Worm (Caenorhabditis elegans): ENCODE data around the gene Y22D7AL.15.

Gene Y22D7AL.15

DNA sequence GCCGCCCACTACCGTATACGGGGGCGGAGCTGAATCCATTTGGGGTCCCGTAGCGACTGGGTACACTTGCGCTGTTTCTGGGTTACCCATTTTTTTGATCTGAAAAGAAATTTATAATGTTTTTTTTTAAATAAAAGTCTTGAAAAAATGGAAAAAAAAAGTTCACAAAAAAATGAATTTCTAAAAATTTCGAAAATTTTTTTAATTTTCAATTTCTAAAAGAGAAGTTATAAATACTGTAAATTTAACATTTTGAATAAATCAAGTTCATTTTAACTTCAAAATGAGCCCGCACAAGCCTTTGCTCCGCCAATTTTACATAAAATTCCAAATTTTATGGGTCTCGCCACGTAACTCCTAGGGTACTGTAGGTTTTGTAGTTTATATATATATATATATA is at the start of gene Y22D7AL.15:
Gene Y22D7AL.15, minus strand, starts transcription at position 101 of the 400 bp plus-strand sequence.
- no peak for TF ChIP-seq ceh-63 (GFP tag; optimal IDR thresholded peaks at IDR 0.05)
- TF ChIP-seq irx-1 (tag; optimal IDR thresholded peaks at IDR 0.05): no peak
- TF ChIP-seq egl-27 (tag; optimal IDR thresholded peaks at IDR 0.05): no peak
- no peak for TF ChIP-seq jun-1 (tag; optimal IDR thresholded peaks at IDR 0.05)
- no peak for TF ChIP-seq nhr-20 (tag; optimal IDR thresholded peaks at IDR 0.05)
- TF ChIP-seq vab-15 (tag; optimal IDR thresholded peaks at IDR 0.05): no peak
- TF ChIP-seq lin-15B (tag; optimal IDR thresholded peaks at IDR 0.05): no peak
- TF ChIP-seq sup-37 (GFP tag; optimal IDR thresholded peaks at IDR 0.05): no peak
- no peak for TF ChIP-seq nhr-237 (tag; optimal IDR thresholded peaks at IDR 0.05)
- TF ChIP-seq unc-86 (tag; optimal IDR thresholded peaks at IDR 0.05): no peak
- no peak for TF ChIP-seq ces-1 (GFP tag; optimal IDR thresholded peaks at IDR 0.05)
- no peak for TF ChIP-seq ztf-4 (tag; optimal IDR thresholded peaks at IDR 0.05)
- no peak for TF ChIP-seq elt-3 (tag; optimal IDR thresholded peaks at IDR 0.05)
- TF ChIP-seq dpl-1 (GFP tag; optimal IDR thresholded peaks at IDR 0.05): no peak
- TF ChIP-seq ceh-90 (tag; optimal IDR thresholded peaks at IDR 0.05): no peak
- TF ChIP-seq sox-4 (tag; optimal IDR thresholded peaks at IDR 0.05): no peak

DNA sequence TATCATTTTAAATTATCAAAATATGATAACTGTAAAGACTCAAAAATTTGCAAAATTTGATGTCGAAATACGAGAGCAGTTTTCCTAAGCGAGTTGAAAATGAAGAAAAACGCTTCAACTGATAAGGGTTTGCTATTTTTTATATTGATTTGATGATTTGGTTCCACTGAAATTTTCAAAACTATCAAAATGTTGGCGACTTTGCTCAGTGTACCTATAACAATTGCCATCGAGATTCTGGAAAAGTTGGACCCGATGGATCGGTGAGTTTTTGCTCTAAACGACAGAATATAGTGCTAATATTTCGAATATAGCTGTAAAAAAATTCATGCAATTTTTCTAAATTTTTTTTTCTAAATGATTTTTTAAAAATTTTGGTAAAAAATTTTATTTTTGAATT is 46.1 kb upstream of the Y22D7AL.15 start, which contains the start of the genes fbxa-13 and Y22D7AR.2:
Gene fbxa-13, minus strand, starts transcription at position 101 of the 400 bp plus-strand sequence.
Gene Y22D7AR.2, plus strand, starts transcription at position 148 of the 400 bp plus-strand sequence.
- TF ChIP-seq lin-39 (tag; optimal IDR thresholded peaks at IDR 0.05): no peak
- no peak for TF ChIP-seq skn-1 (tag; optimal IDR thresholded peaks at IDR 0.05)
- no peak for TF ChIP-seq lir-3 (tag; optimal IDR thresholded peaks at IDR 0.05; ENCODE audit: poor library complexity)
- TF ChIP-seq sup-37 (GFP tag; optimal IDR thresholded peaks at IDR 0.05): no peak
- no peak for TF ChIP-seq C04F5.9 (tag; optimal IDR thresholded peaks at IDR 0.05)
- TF ChIP-seq snpc-4 (tag; optimal IDR thresholded peaks at IDR 0.05): no peak
- no peak for TF ChIP-seq isw-1 (GFP tag; IDR thresholded peaks at IDR 0.05)
- no peak for TF ChIP-seq unc-130 (tag; optimal IDR thresholded peaks at IDR 0.05)
- TF ChIP-seq fos-1 (tag; optimal IDR thresholded peaks at IDR 0.05): no peak
- TF ChIP-seq alr-1 (tag; optimal IDR thresholded peaks at IDR 0.05; ENCODE audit: borderline replicate concordance): no peak
- TF ChIP-seq nhr-11 (tag; optimal IDR thresholded peaks at IDR 0.05): no peak
- no peak for TF ChIP-seq mef-2 (tag; optimal IDR thresholded peaks at IDR 0.05)
- no peak for TF ChIP-seq nhr-20 (tag; optimal IDR thresholded peaks at IDR 0.05)
- no peak for TF ChIP-seq ceh-63 (GFP tag; optimal IDR thresholded peaks at IDR 0.05)

DNA sequence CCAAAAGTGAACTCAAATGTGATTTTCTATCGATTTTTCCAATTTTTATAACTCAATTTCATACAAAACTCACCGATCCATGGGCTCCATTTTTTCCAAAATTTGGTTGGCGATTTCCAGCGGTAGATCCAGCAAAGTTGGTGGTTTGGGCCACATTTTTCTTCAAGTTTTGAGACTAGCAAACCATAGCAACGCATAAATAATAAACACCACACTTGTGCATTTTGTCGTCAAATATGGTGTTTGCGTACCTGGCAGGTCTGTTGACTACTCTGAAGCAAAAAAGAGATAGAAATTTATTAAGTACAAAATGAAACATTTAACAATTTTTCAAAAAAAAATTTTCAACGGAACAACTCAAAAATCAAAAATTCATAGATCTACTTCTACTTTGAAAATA is 45.7 kb upstream of the Y22D7AL.15 start:
- TF ChIP-seq nhr-237 (tag; optimal IDR thresholded peaks at IDR 0.05) (no peak), egl-27 (tag; optimal IDR thresholded peaks at IDR 0.05) (no peak), fos-1 (tag; optimal IDR thresholded peaks at IDR 0.05) (no peak), lsy-2 (tag; optimal IDR thresholded peaks at IDR 0.05) (no peak), ceh-90 (tag; optimal IDR thresholded peaks at IDR 0.05) (no peak), lin-39 (tag; optimal IDR thresholded peaks at IDR 0.05) (no peak), nhr-84 (tag; optimal IDR thresholded peaks at IDR 0.05) (no peak), unc-130 (tag; optimal IDR thresholded peaks at IDR 0.05) (no peak), mep-1 (tag; optimal IDR thresholded peaks at IDR 0.05) (peak; percentile 35), lin-35 (GFP tag; optimal IDR thresholded peaks at IDR 0.05) (peak in 1 of 2 experiments; percentile 40), blmp-1 (tag; optimal IDR thresholded peaks at IDR 0.05) (no peak), pax-3 (tag; optimal IDR thresholded peaks at IDR 0.05) (no peak), ceh-82 (tag; optimal IDR thresholded peaks at IDR 0.05) (peak in 1 of 3 experiments; percentile 11), lin-14 (GFP tag; optimal IDR thresholded peaks at IDR 0.05) (no peak), unc-98 (GFP tag; IDR thresholded peaks at IDR 0.05) (no peak), ama-1 (optimal IDR thresholded peaks at IDR 0.05) (no peak), skn-1 (tag; optimal IDR thresholded peaks at IDR 0.05) (no peak), dpl-1 (GFP tag; optimal IDR thresholded peaks at IDR 0.05) (peak in 2 of 3 experiments; percentile 34 to 45), elt-2 (tag; optimal IDR thresholded peaks at IDR 0.05) (no peak), hlh-17 (GFP tag; optimal IDR thresholded peaks at IDR 0.05; ENCODE audit: borderline replicate concordance) (no peak), swsn-7 (tag; optimal IDR thresholded peaks at IDR 0.05) (peak; percentile 29), rnt-1 (tag; optimal IDR thresholded peaks at IDR 0.05) (peak; percentile 16), mef-2 (tag; optimal IDR thresholded peaks at IDR 0.05) (no peak), nhr-20 (tag; optimal IDR thresholded peaks at IDR 0.05) (no peak), efl-1 (optimal IDR thresholded peaks at IDR 0.05) (peak; percentile 29 to 44), efl-1 (GFP tag; optimal IDR thresholded peaks at IDR 0.05 in 1 of 2) (peak; percentile 44 to 74), nhr-47 (tag; optimal IDR thresholded peaks at IDR 0.05) (no peak), C16A3.4 (tag; optimal IDR thresholded peaks at IDR 0.05) (peak; percentile 12), vab-15 (tag; optimal IDR thresholded peaks at IDR 0.05) (no peak), nhr-71 (tag; optimal IDR thresholded peaks at IDR 0.05) (no peak), xbp-1 (tag; optimal IDR thresholded peaks at IDR 0.05) (no peak), mab-9 (GFP tag; IDR thresholded peaks at IDR 0.05) (no peak), ztf-4 (tag; optimal IDR thresholded peaks at IDR 0.05) (no peak)

Measured in whole organism, L1 larva.